Fruit fly (Drosophila melanogaster): ENCODE data around the gene CG34174.

The CG34174 gene

DNA sequence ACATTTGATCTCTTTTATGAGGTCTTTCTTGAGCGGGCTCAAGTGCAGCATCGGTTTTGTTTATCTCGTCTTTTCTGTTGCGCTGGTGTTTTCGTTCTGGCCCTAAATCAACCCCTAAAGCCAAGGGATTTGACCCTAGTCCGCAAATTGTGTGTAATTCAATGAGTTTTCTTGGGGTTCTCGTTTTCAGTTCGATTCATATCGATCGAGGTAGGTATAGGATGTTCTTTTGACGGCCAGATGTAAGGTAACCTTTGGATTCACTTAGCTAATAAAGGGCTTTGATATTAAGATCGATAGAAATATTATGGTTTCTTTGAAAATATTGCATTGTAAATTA lies 48.9 kb upstream of the CG34174 start:
- no peak for TF ChIP-seq psq (GFP tag; optimal IDR thresholded peaks at IDR 0.05)
- no peak for TF ChIP-seq pan (optimal IDR thresholded peaks at IDR 0.05)
- TF ChIP-seq CrebA (GFP tag; optimal IDR thresholded peaks at IDR 0.05; ENCODE audit: borderline replicate concordance), result no peak
- no peak for TF ChIP-seq foxo (GFP tag; optimal IDR thresholded peaks at IDR 0.05)
- TF ChIP-seq GATAd (GFP tag; optimal IDR thresholded peaks at IDR 0.05), result no peak
- TF ChIP-seq dl (GFP tag; optimal IDR thresholded peaks at IDR 0.05; ENCODE audit: insufficient read depth in 1 of 2, partially characterized antibody in 2 of 2), result no peak

DNA sequence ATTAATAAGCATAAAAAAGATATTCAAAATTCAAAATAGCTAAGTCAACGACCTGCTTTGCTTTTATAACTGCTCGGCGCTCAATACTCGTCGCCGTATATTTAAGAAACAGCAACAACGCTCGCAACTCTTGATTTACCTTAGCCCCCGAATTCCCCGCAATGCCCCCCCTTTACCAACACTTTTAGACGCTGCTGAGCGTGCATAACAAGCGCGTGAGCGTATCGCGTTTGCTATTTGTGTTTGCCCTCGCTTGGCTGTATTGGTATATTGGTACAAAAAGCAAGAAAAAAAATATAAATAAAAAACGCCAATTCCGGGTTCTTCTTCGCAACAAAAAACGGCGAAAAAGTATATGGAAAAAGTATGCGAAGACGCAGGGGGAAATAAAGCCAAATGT lies 48.2 kb upstream of the CG34174 start:
- TF ChIP-seq br (GFP tag; optimal IDR thresholded peaks at IDR 0.05) (peak; percentile 23), Hr78 (GFP tag; optimal IDR thresholded peaks at IDR 0.05) (no peak), Rel (GFP tag; optimal IDR thresholded peaks at IDR 0.05) (no peak), Rel (tag; optimal IDR thresholded peaks at IDR 0.05) (peak; percentile 59), CG9705 (GFP tag; optimal IDR thresholded peaks at IDR 0.05) (no peak), Sp1 (GFP tag; optimal IDR thresholded peaks at IDR 0.05) (peak; percentile 34), jim (GFP tag; optimal IDR thresholded peaks at IDR 0.05) (no peak), sage (GFP tag; optimal IDR thresholded peaks at IDR 0.05) (no peak), CrebA (GFP tag; optimal IDR thresholded peaks at IDR 0.05; ENCODE audit: borderline replicate concordance) (peak; percentile 20), rgr (GFP tag; optimal IDR thresholded peaks at IDR 0.05) (peak; percentile 23), Hnf4 (GFP tag; optimal IDR thresholded peaks at IDR 0.05) (peak; percentile 29), h (GFP tag; optimal IDR thresholded peaks at IDR 0.05) (peak; percentile 47)

DNA sequence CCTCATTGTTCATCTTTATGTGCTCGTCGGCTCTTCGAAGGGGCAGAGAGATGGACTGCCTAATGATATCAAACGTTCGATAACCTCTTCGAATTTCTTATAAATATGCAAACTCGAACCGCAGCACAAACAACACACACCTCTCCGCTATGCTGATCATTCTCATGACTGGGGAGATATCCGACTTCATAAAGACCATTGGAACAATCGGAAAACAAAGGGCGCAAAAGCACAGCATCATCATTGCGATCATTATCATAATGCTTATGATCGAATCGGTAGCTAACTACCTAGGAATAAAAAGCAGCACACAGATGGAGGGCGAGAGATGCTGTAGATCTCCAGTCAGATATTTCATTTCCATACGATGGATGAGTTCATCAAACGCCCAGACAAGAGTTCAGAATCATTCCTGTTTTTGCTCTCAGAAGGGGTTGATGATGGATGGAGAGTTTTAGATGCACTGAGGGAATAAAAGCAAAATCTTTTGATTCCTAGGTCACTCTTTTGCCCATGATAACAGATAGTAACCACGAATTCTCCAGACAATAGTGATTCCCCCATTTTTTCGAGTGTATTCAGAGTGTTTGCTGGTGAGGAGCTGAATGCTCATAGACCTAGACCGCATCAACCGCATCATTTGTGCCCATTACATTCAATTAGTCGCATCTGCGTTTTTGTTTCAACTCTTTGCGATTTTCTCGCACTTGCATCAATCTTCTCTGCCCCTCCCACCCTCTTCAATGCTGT lies 46.9 kb upstream of the CG34174 start:
- peak; percentile 62 for TF ChIP-seq psq (GFP tag; optimal IDR thresholded peaks at IDR 0.05)
- no peak for TF ChIP-seq dmrt93B (GFP tag; optimal IDR thresholded peaks at IDR 0.05)
- TF ChIP-seq brk (GFP tag; optimal IDR thresholded peaks at IDR 0.05), result no peak

DNA sequence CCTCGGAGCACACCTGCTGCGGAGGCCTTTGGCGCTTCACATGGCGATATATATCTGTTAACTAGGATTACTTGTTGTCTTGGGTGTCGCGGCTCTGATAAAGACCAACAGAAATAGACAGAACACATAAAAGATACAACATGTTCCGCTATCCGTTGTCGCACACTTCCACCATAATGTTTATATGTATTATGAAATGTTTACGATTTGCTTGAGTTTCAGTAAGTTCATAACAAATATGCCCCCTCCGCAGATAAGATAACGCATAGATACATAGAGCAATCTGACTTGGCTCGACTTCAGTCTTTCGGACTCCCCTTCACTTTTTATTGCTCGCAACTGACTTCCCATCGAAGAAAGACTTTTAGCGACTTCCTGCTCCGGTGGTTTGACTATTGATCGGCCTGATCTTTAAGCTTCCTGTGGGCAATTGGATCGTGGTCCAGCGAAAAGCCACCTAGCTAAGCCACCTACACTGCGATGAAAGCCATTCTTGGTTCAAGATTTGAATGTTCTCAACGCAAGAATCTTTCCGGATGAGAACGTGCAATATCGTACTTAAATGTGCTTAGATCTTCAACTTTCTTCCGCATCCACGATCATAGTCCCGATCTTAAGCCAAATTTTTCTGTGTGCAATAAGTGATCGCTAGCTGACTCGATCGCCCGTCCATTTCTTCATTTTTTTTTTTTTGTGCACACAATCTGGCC lies 45.7 kb upstream of the CG34174 start:
- TF ChIP-seq dmrt93B (GFP tag; optimal IDR thresholded peaks at IDR 0.05) (no peak), Rel (GFP tag; optimal IDR thresholded peaks at IDR 0.05) (no peak), Rel (tag; optimal IDR thresholded peaks at IDR 0.05) (peak; percentile 4), jim (GFP tag; optimal IDR thresholded peaks at IDR 0.05) (no peak), br (GFP tag; optimal IDR thresholded peaks at IDR 0.05) (peak; percentile 34), Hr83 (GFP tag; optimal IDR thresholded peaks at IDR 0.05; ENCODE audit: poor library complexity, severe bottlenecking) (peak; percentile 29), h (GFP tag; optimal IDR thresholded peaks at IDR 0.05) (peak; percentile 26), sv (GFP tag; optimal IDR thresholded peaks at IDR 0.05) (no peak)

DNA sequence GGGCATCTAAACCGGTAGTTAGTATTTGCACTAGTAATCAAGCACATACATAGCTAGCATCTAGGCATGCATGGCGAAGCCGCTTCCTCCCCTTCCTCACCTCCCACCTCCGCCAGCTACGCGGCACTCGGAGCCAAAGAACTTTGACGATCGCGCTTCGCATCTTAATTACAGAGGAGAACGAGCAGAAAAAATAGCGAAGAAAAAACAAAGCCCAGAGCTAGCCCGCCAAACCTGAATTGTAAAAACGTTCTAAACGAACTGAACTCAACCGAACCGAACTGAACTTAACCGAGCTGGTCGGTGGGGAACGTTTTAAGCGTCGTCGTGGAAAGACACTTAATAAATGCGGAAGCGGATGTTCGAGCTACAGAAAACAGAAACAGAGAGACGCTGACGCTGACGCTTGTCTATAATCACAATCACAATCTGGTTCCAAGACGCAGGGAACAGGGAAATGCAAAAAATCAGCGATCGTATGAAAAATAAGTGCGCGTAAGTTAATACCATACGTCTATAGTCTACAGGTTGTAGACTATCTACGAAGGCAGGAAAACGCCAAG lies 45.1 kb upstream of the CG34174 start:
- TF ChIP-seq jim (GFP tag; optimal IDR thresholded peaks at IDR 0.05), result no peak
- TF ChIP-seq HLH106 (tag; optimal IDR thresholded peaks at IDR 0.05), result no peak
- TF ChIP-seq sv (GFP tag; optimal IDR thresholded peaks at IDR 0.05), result no peak
- no peak for TF ChIP-seq usp (GFP tag; optimal IDR thresholded peaks at IDR 0.05)
- no peak for TF ChIP-seq pan (optimal IDR thresholded peaks at IDR 0.05)
- no peak for TF ChIP-seq woc (GFP tag; optimal IDR thresholded peaks at IDR 0.05)
- TF ChIP-seq fru (GFP tag; optimal IDR thresholded peaks at IDR 0.05), result no peak
- no peak for TF ChIP-seq ey (GFP tag; optimal IDR thresholded peaks at IDR 0.05)
- no peak for TF ChIP-seq foxo (GFP tag; optimal IDR thresholded peaks at IDR 0.05)
- TF ChIP-seq Rel (GFP tag; optimal IDR thresholded peaks at IDR 0.05), result no peak
- no peak for TF ChIP-seq Rel (tag; optimal IDR thresholded peaks at IDR 0.05)
- TF ChIP-seq sage (GFP tag; optimal IDR thresholded peaks at IDR 0.05), result no peak
- TF ChIP-seq OdsH (GFP tag; optimal IDR thresholded peaks at IDR 0.05), result no peak
- TF ChIP-seq h (GFP tag; optimal IDR thresholded peaks at IDR 0.05), result no peak
